Worm (Caenorhabditis elegans) whole organism, young adult: ENCODE data around the gene BE10.3.

Experiments
- B0336.3 ChIP-seq: fragments of 200-800 bp; sonication (Bioruptor generic); IDR thresholded peaks from 2 replicates; pipeline ENCODE4 v1.3.6; 2022; ENCODE audit warnings: missing genetic modification characterization, missing compliant biosample characterization
- F33H1.4 ChIP-seq: fragments of 200-800 bp; sonication (Bioruptor generic); IDR thresholded peaks from 2 replicates; pipeline ENCODE4 v1.3.6; 2022; ENCODE audit warnings: missing genetic modification reagents, missing genetic modification characterization, missing compliant biosample characterization
- F37B4.10 ChIP-seq: fragments of 200-800 bp; sonication (Bioruptor generic); IDR thresholded peaks from 2 replicates; pipeline ENCODE4 v1.3.6; 2022; ENCODE audit warnings: missing genetic modification characterization, missing compliant biosample characterization
- F55B11.4 ChIP-seq: sonication (generic microtip); optimal IDR thresholded peaks from 2 replicates; lab custom pipeline; 2016; ENCODE audit warnings: missing compliant biosample characterization, missing genetic modification characterization, borderline replicate concordance; ENCODE audit not compliant: insufficient read depth
- F57C9.4 ChIP-seq: sonication (generic microtip); optimal IDR thresholded peaks from 2 replicates; lab custom pipeline; 2017; ENCODE audit warnings: mild to moderate bottlenecking, missing genetic modification characterization, missing compliant biosample characterization
- T26A5.8 ChIP-seq: sonication (generic microtip); optimal IDR thresholded peaks from 2 replicates; lab custom pipeline; 2016; ENCODE audit warnings: missing genetic modification characterization, missing compliant biosample characterization
- Y79H2A.3 ChIP-seq: fragments of 200-800 bp; sonication (Bioruptor generic); conservative IDR thresholded peaks from 2 replicates; pipeline ENCODE4 v1.3.6; 2022; ENCODE audit warnings: missing genetic modification reagents, missing genetic modification characterization, missing compliant biosample characterization
- aptf-2 ChIP-seq: fragments of 200-800 bp; sonication (Bioruptor generic); conservative IDR thresholded peaks from 2 replicates; pipeline ENCODE4 v1.3.6; 2022; ENCODE audit warnings: missing genetic modification reagents, missing genetic modification characterization, missing compliant biosample characterization
- atf-7 ChIP-seq: sonication (generic microtip); optimal IDR thresholded peaks from 2 replicates; lab custom pipeline; 2017; ENCODE audit warnings: mild to moderate bottlenecking, missing genetic modification characterization, missing compliant biosample characterization
- athp-1 ChIP-seq: sonication (generic microtip); optimal IDR thresholded peaks from 2 replicates; lab custom pipeline; 2017; ENCODE audit warnings: mild to moderate bottlenecking, missing genetic modification characterization, missing compliant biosample characterization
- attf-3 ChIP-seq: fragments of 200-800 bp; sonication (Bioruptor generic); conservative IDR thresholded peaks from 2 replicates; pipeline ENCODE4 v1.3.6; 2022; ENCODE audit warnings: missing genetic modification reagents, missing genetic modification characterization, missing compliant biosample characterization
- bed-1 ChIP-seq: fragments of 200-800 bp; sonication (Bioruptor generic); IDR thresholded peaks from 2 replicates; pipeline ENCODE4 v1.3.6; 2022; ENCODE audit warnings: missing genetic modification reagents, missing genetic modification characterization, missing compliant biosample characterization
- cebp-2 ChIP-seq: fragments of 200-800 bp; sonication (Bioruptor generic); IDR thresholded peaks from 2 replicates; pipeline ENCODE4 v1.3.6; 2022; ENCODE audit warnings: missing genetic modification characterization, missing compliant biosample characterization
- ceh-27 ChIP-seq: fragments of 200-800 bp; sonication (Bioruptor generic); optimal IDR thresholded peaks from 2 replicates; lab custom pipeline; 2018; ENCODE audit warnings: mild to moderate bottlenecking, missing genetic modification characterization, moderate library complexity, missing compliant biosample characterization
- ceh-91 ChIP-seq: fragments of 200-800 bp; sonication (Bioruptor generic); IDR thresholded peaks from 2 replicates; pipeline ENCODE4 v1.3.6; 2022; ENCODE audit warnings: missing genetic modification reagents, missing genetic modification characterization, missing compliant biosample characterization
- egrh-3 ChIP-seq: fragments of 200-800 bp; sonication (Bioruptor generic); IDR thresholded peaks from 2 replicates; pipeline ENCODE4 v1.3.6; 2022; ENCODE audit warnings: missing genetic modification reagents, missing genetic modification characterization, missing compliant biosample characterization
- ekl-4 ChIP-seq: fragments of 200-800 bp; sonication (Bioruptor generic); IDR thresholded peaks from 2 replicates; pipeline ENCODE4 v1.3.6; 2022; ENCODE audit warnings: missing genetic modification reagents, missing genetic modification characterization, missing compliant biosample characterization
- ets-4 ChIP-seq: fragments of 200-800 bp; sonication (Bioruptor generic); optimal IDR thresholded peaks from 2 replicates; lab custom pipeline; 2018; ENCODE audit warnings: mild to moderate bottlenecking, missing genetic modification characterization, missing compliant biosample characterization
- hlh-12 ChIP-seq: sonication (generic microtip); optimal IDR thresholded peaks from 2 replicates; lab custom pipeline; 2016; ENCODE audit warnings: missing genetic modification characterization, missing compliant biosample characterization
- hlh-26 ChIP-seq: fragments of 200-800 bp; sonication (Bioruptor generic); conservative IDR thresholded peaks from 2 replicates; pipeline ENCODE4 v1.3.6; 2022; ENCODE audit warnings: missing genetic modification reagents, missing genetic modification characterization, missing compliant biosample characterization
- hmg-20 ChIP-seq: fragments of 200-800 bp; sonication (Bioruptor generic); IDR thresholded peaks from 2 replicates; pipeline ENCODE4 v1.3.6; 2022; ENCODE audit warnings: missing genetic modification reagents, missing genetic modification characterization, missing compliant biosample characterization
- lin-40 ChIP-seq: sonication (generic microtip); optimal IDR thresholded peaks from 2 replicates; lab custom pipeline; 2016; ENCODE audit warnings: missing genetic modification characterization, mild to moderate bottlenecking, missing compliant biosample characterization, missing genotype, missing genetic modification reagents
- lir-1 ChIP-seq: fragments of 200-800 bp; sonication (Bioruptor generic); conservative IDR thresholded peaks from 2 replicates; pipeline ENCODE4 v1.3.6; 2022; ENCODE audit warnings: missing genetic modification reagents, missing genetic modification characterization, missing compliant biosample characterization
- mel-28 ChIP-seq: sonication (generic microtip); optimal IDR thresholded peaks from 2 replicates; lab custom pipeline; 2016; ENCODE audit warnings: borderline replicate concordance, mild to moderate bottlenecking, missing genetic modification characterization, missing compliant biosample characterization
- mes-4 ChIP-seq: sonication (generic microtip); optimal IDR thresholded peaks from 2 replicates; lab custom pipeline; 2016; ENCODE audit warnings: missing genotype, missing genetic modification characterization, missing compliant biosample characterization
- nhr-90 ChIP-seq: sonication (generic microtip); optimal IDR thresholded peaks from 2 replicates; lab custom pipeline; 2016; ENCODE audit warnings: missing genotype, mild to moderate bottlenecking, missing genetic modification characterization, missing compliant biosample characterization
- pha-4 ChIP-seq: fragments of 150-350 bp; sonication (generic microtip); optimal IDR thresholded peaks from 2 replicates; lab custom pipeline; 2014; ENCODE audit warnings: missing biosample characterization, missing genetic modification reagents, missing genetic modification characterization
- rcor-1 ChIP-seq: fragments of 200-800 bp; sonication (Bioruptor generic); IDR thresholded peaks from 2 replicates; pipeline ENCODE4 v1.3.6; 2022; ENCODE audit warnings: missing genetic modification reagents, missing genetic modification characterization, missing compliant biosample characterization
- sdz-38 ChIP-seq: sonication (generic microtip); optimal IDR thresholded peaks from 2 replicates; lab custom pipeline; 2016; ENCODE audit warnings: missing genotype, missing genetic modification characterization, missing compliant biosample characterization
- sea-2 ChIP-seq: fragments of 200-800 bp; sonication (Bioruptor generic); IDR thresholded peaks from 2 replicates; pipeline ENCODE4 v1.3.6; 2022; ENCODE audit warnings: missing genetic modification characterization, missing compliant biosample characterization
- snpc-1.1 ChIP-seq: sonication (generic microtip); optimal IDR thresholded peaks from 2 replicates; lab custom pipeline; 2017; ENCODE audit warnings: missing genetic modification characterization, mild to moderate bottlenecking, missing compliant biosample characterization, antibody characterized with exemption, moderate library complexity, missing genotype, missing genetic modification reagents; ENCODE audit not compliant: insufficient read depth
- tbp1 ChIP-seq: fragments of 200-800 bp; sonication (Bioruptor generic); optimal IDR thresholded peaks from 2 replicates; lab custom pipeline; 2018; ENCODE audit warnings: mild to moderate bottlenecking, missing genetic modification characterization, missing compliant biosample characterization
- tlf-1 ChIP-seq: fragments of 200-800 bp; sonication (Bioruptor generic); optimal IDR thresholded peaks from 2 replicates; lab custom pipeline; 2018; ENCODE audit warnings: mild to moderate bottlenecking, missing genetic modification characterization, missing compliant biosample characterization
- unc-130 ChIP-seq: sonication (generic microtip); optimal IDR thresholded peaks from 2 replicates; lab custom pipeline; 2016; ENCODE audit warnings: missing genetic modification reagents, missing genetic modification characterization, missing compliant biosample characterization
- ztf-6 ChIP-seq: fragments of 200-800 bp; sonication (Bioruptor generic); IDR thresholded peaks from 2 replicates; pipeline ENCODE4 v1.3.6; 2022; ENCODE audit warnings: missing genetic modification reagents, missing genetic modification characterization, missing compliant biosample characterization

The BE10.3 gene

ce11 chrIII:12783878-12784277 lies 23.9 kb upstream of the BE10.3 start:
- TF ChIP-seq ets-4 (GFP tag; lab: Kevin White, UChicago): no peak
- no peak for TF ChIP-seq nhr-90 (tag; lab: Kevin White, UChicago)
- TF ChIP-seq egrh-3 (GFP tag; lab: Robert Waterston, UW): no peak
- no peak for TF ChIP-seq aptf-2 (GFP tag; lab: Robert Waterston, UW)
- TF ChIP-seq hmg-20 (GFP tag; lab: Robert Waterston, UW): no peak
- no peak for TF ChIP-seq F33H1.4
- TF ChIP-seq unc-130 (GFP tag; lab: Kevin White, UChicago): no peak
- TF ChIP-seq ztf-6 (GFP tag; lab: Robert Waterston, UW): no peak
- no peak for TF ChIP-seq cebp-2 (GFP tag; lab: Robert Waterston, UW)
- no peak for TF ChIP-seq T26A5.8 (tag; lab: Kevin White, UChicago)
- no peak for TF ChIP-seq lir-1 (GFP tag; lab: Robert Waterston, UW)
- TF ChIP-seq lin-40 (tag; lab: Kevin White, UChicago): no peak
- no peak for TF ChIP-seq mes-4
- TF ChIP-seq F55B11.4 (tag; lab: Kevin White, UChicago): no peak

ce11 chrIII:12784854-12785253 lies 23.0 kb upstream of the BE10.3 start, which contains the start of gene lgc-37:
Gene lgc-37, plus strand, starts transcription at chrIII:12785154.
- no peak for TF ChIP-seq sdz-38 (tag; lab: Kevin White, UChicago)
- no peak for TF ChIP-seq bed-1
- TF ChIP-seq F37B4.10 (GFP tag; lab: Robert Waterston, UW): no peak
- TF ChIP-seq hlh-26 (GFP tag; lab: Robert Waterston, UW): no peak
- no peak for TF ChIP-seq snpc-1.1 (tag; lab: Kevin White, UChicago)

- TF ChIP-seq attf-3 (no peak), tbp1 (GFP tag; lab: Kevin White, UChicago) (no peak), rcor-1 (GFP tag; lab: Robert Waterston, UW) (no peak), F33H1.4 (no peak), athp-1 (tag; lab: Kevin White, UChicago) (no peak), mel-28 (no peak), tlf-1 (no peak), F57C9.4 (tag; lab: Kevin White, UChicago) (no peak), sea-2 (GFP tag; lab: Robert Waterston, UW) (no peak), atf-7 (tag; lab: Kevin White, UChicago) (no peak), Y79H2A.3 (GFP tag; lab: Robert Waterston, UW) (no peak), hlh-12 (tag; lab: Kevin White, UChicago) (no peak), ekl-4 (GFP tag; lab: Robert Waterston, UW) (no peak), pha-4 (tag; lab: Kevin White, UChicago) (no peak), ceh-27 (GFP tag; lab: Kevin White, UChicago) (no peak), B0336.3 (no peak)
Measured at ce11 chrIII:12785427-12785826, 22.4 kb upstream of the BE10.3 start.

ce11 chrIII:12788239-12788638 lies 19.6 kb upstream of the BE10.3 start:
- TF ChIP-seq F37B4.10 (GFP tag; lab: Robert Waterston, UW) (0 out of 2 replicates have a peak, but pooled peaks have one; percentile 8), ceh-91 (no peak)
